Fruit fly (Drosophila melanogaster) whole organism, embryonic: ENCODE measurements around the gene how.

Experiments used
- Awh ChIP-seq: fragments of 200-800 bp; sonication (Bioruptor generic); IDR thresholded peaks from 2 replicates; pipeline ENCODE4, ENCODE4 v1.3.6; 2022; ENCODE audit warnings: missing biosample characterization, missing genetic modification characterization
- C15 ChIP-seq: fragments of 200-800 bp; sonication (Bioruptor generic); IDR thresholded peaks from 3 replicates; pipeline ENCODE4 v1.3.6; 2022; ENCODE audit warnings: missing biosample characterization, missing genetic modification characterization
- CG14860 ChIP-seq: fragments of 200-800 bp; sonication (Bioruptor generic); IDR thresholded peaks from 3 replicates; pipeline ENCODE4 v1.3.6; 2022; ENCODE audit warnings: missing biosample characterization, missing genetic modification characterization; ENCODE audit not compliant: partially characterized antibody
- CG15269 ChIP-seq: fragments of 200-800 bp; sonication (Bioruptor generic); optimal IDR thresholded peaks from 2 replicates; lab custom pipeline; 2018; ENCODE audit warnings: missing biosample characterization, mild to moderate bottlenecking, missing genetic modification characterization, moderate library complexity
- CG15601 ChIP-seq: fragments of 200-800 bp; sonication (Bioruptor generic); optimal IDR thresholded peaks from 3 replicates; lab custom pipeline; 2019; ENCODE audit warnings: missing biosample characterization, mild to moderate bottlenecking, missing genetic modification characterization, moderate library complexity
- CG1602 ChIP-seq: fragments of 200-800 bp; sonication (Bioruptor generic); optimal IDR thresholded peaks from 3 replicates; lab custom pipeline; 2016; ENCODE audit warnings: missing biosample characterization, missing genetic modification characterization
- CG17361 ChIP-seq: fragments of 200-800 bp; sonication (Bioruptor generic); IDR thresholded peaks from 3 replicates; pipeline ENCODE4 v1.3.6; 2022; ENCODE audit warnings: missing biosample characterization, missing genetic modification characterization
- CG17612 ChIP-seq: fragments of 200-800 bp; sonication (Bioruptor generic); IDR thresholded peaks from 2 replicates; pipeline ENCODE4 v1.3.6; 2022; ENCODE audit warnings: missing biosample characterization, missing genetic modification characterization
- CG2712 ChIP-seq: fragments of 200-800 bp; optimal IDR thresholded peaks from 3 replicates; lab custom pipeline; 2019; ENCODE audit warnings: missing biosample characterization, mild to moderate bottlenecking, missing genetic modification characterization, moderate library complexity
- CG2875 ChIP-seq: fragments of 200-800 bp; sonication (Bioruptor generic); optimal IDR thresholded peaks from 2 replicates; lab custom pipeline; 2017; ENCODE audit warnings: missing biosample characterization, mild to moderate bottlenecking, missing genetic modification characterization, missing genetic modification reagents
- CG30431 ChIP-seq: fragments of 200-800 bp; sonication (Bioruptor generic); optimal IDR thresholded peaks from 2 replicates; lab custom pipeline; 2017; ENCODE audit warnings: missing biosample characterization, missing genetic modification characterization
- CG4820 ChIP-seq: fragments of 200-800 bp; sonication (Bioruptor generic); optimal IDR thresholded peaks from 3 replicates; lab custom pipeline; 2016; ENCODE audit warnings: missing biosample characterization, missing genetic modification characterization
- CG6791 ChIP-seq: fragments of 200-800 bp; sonication (Bioruptor generic); IDR thresholded peaks from 3 replicates; pipeline ENCODE4 v1.3.6; 2022; ENCODE audit warnings: missing biosample characterization, missing genetic modification characterization; ENCODE audit not compliant: partially characterized antibody
- CG7357 ChIP-seq: fragments of 200-800 bp; sonication (Bioruptor generic); IDR thresholded peaks from 3 replicates; pipeline ENCODE4 v1.3.6; 2022; ENCODE audit warnings: missing biosample characterization, missing genetic modification characterization
- CG7556 ChIP-seq: fragments of 200-800 bp; sonication (Bioruptor generic); optimal IDR thresholded peaks from 2 replicates; lab custom pipeline; 2017; ENCODE audit warnings: missing biosample characterization, mild to moderate bottlenecking, missing genetic modification characterization
- CG7745 ChIP-seq: fragments of 200-800 bp; sonication (Bioruptor generic); optimal IDR thresholded peaks from 2 replicates; lab custom pipeline; 2018; ENCODE audit warnings: missing biosample characterization, mild to moderate bottlenecking, missing genetic modification characterization, moderate library complexity
- CG8388 ChIP-seq: fragments of 200-800 bp; sonication (Bioruptor generic); optimal IDR thresholded peaks from 2 replicates; lab custom pipeline; 2019; ENCODE audit warnings: missing biosample characterization, mild to moderate bottlenecking, missing genetic modification characterization, moderate library complexity
- CkIIα-i1 ChIP-seq: fragments of 200-800 bp; sonication (Bioruptor generic); IDR thresholded peaks from 2 replicates; pipeline ENCODE4 v1.3.6; 2022; ENCODE audit warnings: missing biosample characterization, missing genetic modification characterization
- D19B ChIP-seq: fragments of 200-800 bp; sonication (Bioruptor generic); optimal IDR thresholded peaks from 2 replicates; lab custom pipeline; 2017; ENCODE audit warnings: missing biosample characterization, mild to moderate bottlenecking, missing genetic modification characterization
- Dip3 ChIP-seq: fragments of 200-800 bp; sonication (Bioruptor generic); optimal IDR thresholded peaks from 3 replicates; lab custom pipeline; 2016; ENCODE audit warnings: missing biosample characterization, missing genetic modification characterization
- ERR ChIP-seq: fragments of 200-800 bp; sonication (Bioruptor generic); optimal IDR thresholded peaks from 2 replicates; lab custom pipeline; 2016; ENCODE audit warnings: missing biosample characterization, missing genetic modification characterization
- Ets65A ChIP-seq: fragments of 200-800 bp; sonication (Bioruptor generic); peaks from one replicate; lab custom pipeline; 2016; ENCODE audit warnings: missing biosample characterization, missing genetic modification characterization
- Fer1 ChIP-seq: fragments of 200-800 bp; sonication (Bioruptor generic); optimal IDR thresholded peaks from 2 replicates; lab custom pipeline; 2017; ENCODE audit warnings: missing biosample characterization, mild to moderate bottlenecking, missing genetic modification characterization
- HmgZ ChIP-seq: fragments of 200-800 bp; sonication (Bioruptor generic); optimal IDR thresholded peaks from 2 replicates; lab custom pipeline; 2018; ENCODE audit warnings: missing biosample characterization, mild to moderate bottlenecking, missing genetic modification characterization
- Hmr ChIP-seq: fragments of 200-800 bp; sonication (Bioruptor generic); optimal IDR thresholded peaks from 3 replicates; lab custom pipeline; 2017; ENCODE audit warnings: mild to moderate bottlenecking, missing biosample characterization, missing genetic modification reagents, missing genetic modification characterization
- Hr3 ChIP-seq: fragments of 200-800 bp; sonication (Bioruptor generic); optimal IDR thresholded peaks from 3 replicates; lab custom pipeline; 2016; ENCODE audit warnings: missing biosample characterization, missing genetic modification characterization
- Hr39 ChIP-seq: fragments of >200 bp; optimal IDR thresholded peaks from 2 replicates; lab custom pipeline; 2017
- Hr78 ChIP-seq, 2 experiments: fragments of 200-800 bp in 1 of 2; fragments of >200 bp in 1 of 2; sonication (Bioruptor generic) in 1 of 2; optimal IDR thresholded peaks; 2 replicates each; lab custom pipeline; 2017 to 2019; ENCODE audit warnings: missing biosample characterization in 2 of 2, missing genetic modification characterization in 2 of 2, mild to moderate bottlenecking in 1 of 2, moderate library complexity in 1 of 2
- YL-1 ChIP-seq: fragments of 200-800 bp; sonication (Bioruptor generic); optimal IDR thresholded peaks from 3 replicates; lab custom pipeline; 2017; ENCODE audit warnings: missing biosample characterization, mild to moderate bottlenecking, missing genetic modification characterization
- amos ChIP-seq: fragments of 200-800 bp; sonication (Bioruptor generic); IDR thresholded peaks from 2 replicates; pipeline ENCODE4 v1.3.6; 2022; ENCODE audit warnings: missing biosample characterization, missing genetic modification characterization; ENCODE audit not compliant: partially characterized antibody
- ap ChIP-seq: fragments of 200-800 bp; sonication (Bioruptor generic); IDR thresholded peaks from 2 replicates; pipeline ENCODE4 v1.3.6; 2022; ENCODE audit warnings: missing biosample characterization, missing genetic modification characterization
- ase ChIP-seq: fragments of 200-800 bp; sonication (Bioruptor generic); IDR thresholded peaks from 3 replicates; pipeline ENCODE4 v1.3.6; 2022; ENCODE audit warnings: missing biosample characterization, missing genetic modification characterization
- bcd ChIP-seq: fragments of 200-800 bp; sonication (Bioruptor generic); optimal IDR thresholded peaks from 2 replicates; lab custom pipeline; 2017; ENCODE audit warnings: missing biosample characterization, mild to moderate bottlenecking, missing genetic modification characterization
- crol ChIP-seq: fragments of 200-800 bp; sonication (Bioruptor generic); IDR thresholded peaks from 2 replicates; pipeline ENCODE4 v1.3.6; 2022; ENCODE audit warnings: missing biosample characterization, missing genetic modification characterization
- dmrt11E ChIP-seq: fragments of 200-800 bp; sonication (Bioruptor generic); optimal IDR thresholded peaks from 3 replicates; lab custom pipeline; 2018; ENCODE audit warnings: missing biosample characterization, mild to moderate bottlenecking, missing genetic modification characterization, moderate library complexity
- dmrt99B ChIP-seq: fragments of 200-800 bp; sonication (Bioruptor generic); optimal IDR thresholded peaks from 2 replicates; lab custom pipeline; 2018; ENCODE audit warnings: missing biosample characterization, mild to moderate bottlenecking, missing genetic modification characterization, moderate library complexity
- gro ChIP-seq: fragments of 200-800 bp; sonication (Bioruptor generic); optimal IDR thresholded peaks from 2 replicates; lab custom pipeline; 2016; ENCODE audit warnings: missing biosample characterization, missing genetic modification characterization
- h ChIP-seq: fragments of >200 bp; optimal IDR thresholded peaks from 2 replicates; lab custom pipeline; 2017
- hbn ChIP-seq: fragments of 200-800 bp; sonication (Bioruptor generic); IDR thresholded peaks from 2 replicates; pipeline ENCODE4 v1.3.6; 2022; ENCODE audit warnings: missing biosample characterization, missing genetic modification characterization; ENCODE audit not compliant: partially characterized antibody
- knrl ChIP-seq: fragments of 200-800 bp; sonication (Bioruptor generic); IDR thresholded peaks from 3 replicates; pipeline ENCODE4 v1.3.6; 2022; ENCODE audit warnings: missing biosample characterization, missing genetic modification characterization; ENCODE audit not compliant: partially characterized antibody
- lbe ChIP-seq: fragments of 200-800 bp; sonication (Bioruptor generic); optimal IDR thresholded peaks from 2 replicates; lab custom pipeline; 2016; ENCODE audit warnings: missing biosample characterization, mild to moderate bottlenecking, missing genetic modification characterization
- lmd ChIP-seq: fragments of 200-800 bp; sonication (Bioruptor generic); IDR thresholded peaks from 2 replicates; pipeline ENCODE4 v1.3.6; 2022; ENCODE audit warnings: missing biosample characterization, missing genetic modification characterization
- luna ChIP-seq: fragments of 200-800 bp; sonication (Bioruptor generic); optimal IDR thresholded peaks from 2 replicates; lab custom pipeline; 2016; ENCODE audit warnings: missing biosample characterization, missing genetic modification characterization
- mam ChIP-seq: fragments of 200-800 bp; sonication (Bioruptor generic); optimal IDR thresholded peaks from 3 replicates; lab custom pipeline; 2016; ENCODE audit warnings: missing biosample characterization, missing genetic modification characterization
- phol ChIP-seq: fragments of 200-800 bp; sonication (Bioruptor generic); optimal IDR thresholded peaks from 3 replicates; lab custom pipeline; 2018; ENCODE audit warnings: missing biosample characterization, mild to moderate bottlenecking, missing genetic modification characterization, moderate library complexity
- ranshi ChIP-seq: fragments of 200-800 bp; sonication (Bioruptor generic); IDR thresholded peaks from 2 replicates; pipeline ENCODE4 v1.3.6; 2022; ENCODE audit warnings: missing biosample characterization, missing genetic modification characterization
- slou ChIP-seq: fragments of 200-800 bp; sonication (Bioruptor generic); optimal IDR thresholded peaks from 3 replicates; lab custom pipeline; 2016; ENCODE audit warnings: missing biosample characterization, missing genetic modification characterization
- sqz ChIP-seq: fragments of 200-800 bp; sonication (Bioruptor generic); optimal IDR thresholded peaks from 3 replicates; lab custom pipeline; 2018; ENCODE audit warnings: missing biosample characterization, mild to moderate bottlenecking, missing genetic modification characterization
- sug ChIP-seq: fragments of 200-800 bp; optimal IDR thresholded peaks from 2 replicates; lab custom pipeline; 2019; ENCODE audit warnings: missing biosample characterization, mild to moderate bottlenecking, missing genetic modification characterization, moderate library complexity
- tgo ChIP-seq: fragments of 200-800 bp; sonication (Bioruptor generic); IDR thresholded peaks from 3 replicates; pipeline ENCODE4 v1.3.6; 2022; ENCODE audit warnings: missing biosample characterization, missing genetic modification characterization
- tx ChIP-seq: fragments of 200-800 bp; sonication (Bioruptor generic); optimal IDR thresholded peaks from 2 replicates; lab custom pipeline; 2016; ENCODE audit warnings: missing biosample characterization, missing genetic modification characterization
- zen2 ChIP-seq: fragments of 200-800 bp; sonication (Bioruptor generic); IDR thresholded peaks from 3 replicates; pipeline ENCODE4 v1.3.6; 2022; ENCODE audit warnings: missing biosample characterization, missing genetic modification characterization; ENCODE audit not compliant: partially characterized antibody

The how gene

dm6 chr3R:22123347-22123746, 81.4 kb downstream of the how start (continued):
- TF ChIP-seq mam (no peak), YL-1 (GFP tag; lab: Kevin White, UChicago) (no peak), C15 (GFP tag; lab: Robert Waterston, UW) (no peak), Awh (GFP tag; lab: Robert Waterston, UW) (no peak), dmrt99B (tag; lab: Kevin White, UChicago) (peak; percentile 42), CG30431 (GFP tag; lab: Kevin White, UChicago) (no peak), CG17361 (GFP tag; lab: Robert Waterston, UW) (peak; percentile 53; the same call in 2 of the 3 replicates), D19B (GFP tag; lab: Kevin White, UChicago) (no peak), ase (GFP tag; lab: Robert Waterston, UW) (no peak), CG15269 (tag; lab: Kevin White, UChicago) (peak; percentile 39), crol (GFP tag; lab: Robert Waterston, UW) (no peak), amos (no peak), sug (tag; lab: Kevin White, UChicago) (no peak), ranshi (no peak), luna (no peak), CG1602 (GFP tag; lab: Kevin White, UChicago) (no peak), CG7357 (no peak), Hr78 (GFP tag; optimal IDR thresholded peaks at IDR 0.05; lab: Kevin White, UChicago) (no peak), slou (GFP tag; lab: Kevin White, UChicago) (no peak), HmgZ (tag; lab: Kevin White, UChicago) (no peak), dmrt11E (tag; lab: Kevin White, UChicago) (peak; percentile 34), ERR (GFP tag; lab: Kevin White, UChicago) (no peak), CG7556 (GFP tag; lab: Kevin White, UChicago) (peak; percentile 13), ap (GFP tag; lab: Robert Waterston, UW) (0 out of 2 replicates have a peak, but pooled peaks have one; percentile 35), CG2712 (tag; lab: Kevin White, UChicago) (peak; percentile 35), Hmr (GFP tag; lab: Kevin White, UChicago) (no peak), zen2 (GFP tag; lab: Robert Waterston, UW) (no peak), CG8388 (GFP tag; lab: Kevin White, UChicago) (peak; percentile 7), Hr3 (GFP tag; lab: Kevin White, UChicago) (no peak), CG7745 (tag; lab: Kevin White, UChicago) (no peak), phol (tag; lab: Kevin White, UChicago) (peak; percentile 35), bcd (GFP tag; lab: Kevin White, UChicago) (peak; percentile 9), tx (GFP tag; lab: Kevin White, UChicago) (no peak), CG4820 (GFP tag; lab: Kevin White, UChicago) (peak; percentile 2), CG6791 (GFP tag; lab: Robert Waterston, UW) (no peak), CG15601 (tag; lab: Kevin White, UChicago) (no peak), CkIIα-i1 (GFP tag; lab: Robert Waterston, UW) (no peak), lbe (GFP tag; lab: Kevin White, UChicago) (no peak), CG14860 (GFP tag; lab: Robert Waterston, UW) (no peak), Hr39 (lab: Kevin White, UChicago) (no peak), sqz (GFP tag; lab: Kevin White, UChicago) (no peak), Dip3 (GFP tag; lab: Kevin White, UChicago) (no peak), Fer1 (GFP tag; lab: Kevin White, UChicago) (no peak), Ets65A (no peak), tgo (peak; percentile 37; the same call in 1 of the 3 replicates), h (lab: Kevin White, UChicago) (no peak), lmd (GFP tag; lab: Robert Waterston, UW) (no peak; the same call in 1 of the 2 replicates), gro (GFP tag; lab: Kevin White, UChicago) (no peak), CG2875 (GFP tag; lab: Kevin White, UChicago) (no peak), hbn (GFP tag; lab: Robert Waterston, UW) (no peak), CG17612 (GFP tag; lab: Robert Waterston, UW) (no peak), knrl (GFP tag; lab: Robert Waterston, UW) (no peak)
